Fruit fly (Drosophila melanogaster) whole organism, embryonic: Measurements from ENCODE around the gene dpr10.

Source experiments
- ATbp ChIP-seq: fragments of 200-800 bp; sonication (Bioruptor generic); optimal IDR thresholded peaks from 2 replicates; lab custom pipeline; 2017; ENCODE audit warnings: missing biosample characterization, mild to moderate bottlenecking, missing genetic modification characterization, missing genetic modification reagents
- Asciz ChIP-seq: fragments of 200-800 bp; sonication (Bioruptor generic); optimal IDR thresholded peaks from 2 replicates; lab custom pipeline; 2017; ENCODE audit warnings: missing biosample characterization, mild to moderate bottlenecking, missing genetic modification characterization, missing genetic modification reagents
- B-H2 ChIP-seq: fragments of 200-800 bp; sonication (Bioruptor generic); optimal IDR thresholded peaks from 2 replicates; lab custom pipeline; 2018; ENCODE audit warnings: missing biosample characterization, mild to moderate bottlenecking, missing genetic modification characterization
- Bdp1 ChIP-seq: fragments of 200-800 bp; sonication (Bioruptor generic); optimal IDR thresholded peaks from 3 replicates; lab custom pipeline; 2016; ENCODE audit warnings: missing biosample characterization, missing genetic modification characterization
- CG10267 ChIP-seq: fragments of 200-800 bp; sonication (Bioruptor generic); optimal IDR thresholded peaks from 2 replicates; lab custom pipeline; 2018; ENCODE audit warnings: missing biosample characterization, mild to moderate bottlenecking, missing genetic modification characterization, moderate library complexity
- CG10959 ChIP-seq: fragments of 200-800 bp; sonication (Bioruptor generic); IDR thresholded peaks from 2 replicates; pipeline ENCODE4 v1.3.6; 2022; ENCODE audit warnings: missing biosample characterization, missing genetic modification characterization
- CG11560 ChIP-seq: fragments of 200-800 bp; sonication (Bioruptor generic); IDR thresholded peaks from 3 replicates; pipeline ENCODE4 v1.3.6; 2022; ENCODE audit warnings: missing biosample characterization, missing genetic modification characterization
- CG12104 ChIP-seq: fragments of 200-800 bp; sonication (Bioruptor generic); optimal IDR thresholded peaks from 3 replicates; lab custom pipeline; 2016; ENCODE audit warnings: missing biosample characterization, missing genetic modification characterization
- CG14860 ChIP-seq: fragments of 200-800 bp; sonication (Bioruptor generic); IDR thresholded peaks from 3 replicates; pipeline ENCODE4 v1.3.6; 2022; ENCODE audit warnings: missing biosample characterization, missing genetic modification characterization; ENCODE audit not compliant: partially characterized antibody
- CG15479 ChIP-seq: fragments of 200-800 bp; sonication (Bioruptor generic); optimal IDR thresholded peaks from 3 replicates; lab custom pipeline; 2019; ENCODE audit warnings: missing biosample characterization, mild to moderate bottlenecking, missing genetic modification characterization, moderate library complexity
- CG15514 ChIP-seq: fragments of 200-800 bp; sonication (Bioruptor generic); optimal IDR thresholded peaks from 3 replicates; lab custom pipeline; 2017; ENCODE audit warnings: missing biosample characterization, missing genetic modification characterization, mild to moderate bottlenecking, moderate library complexity, missing genetic modification reagents
- CG15696 ChIP-seq: fragments of 200-800 bp; sonication (Bioruptor generic); optimal IDR thresholded peaks from 2 replicates; lab custom pipeline; 2019; ENCODE audit warnings: missing biosample characterization, mild to moderate bottlenecking, missing genetic modification characterization, moderate library complexity
- CG17568 ChIP-seq: fragments of 200-800 bp; sonication (Bioruptor generic); optimal IDR thresholded peaks from 2 replicates; lab custom pipeline; 2018; ENCODE audit warnings: missing biosample characterization, mild to moderate bottlenecking, missing genetic modification characterization, moderate library complexity
- CG18262 ChIP-seq: fragments of 200-800 bp; optimal IDR thresholded peaks from 3 replicates; lab custom pipeline; 2019; ENCODE audit warnings: missing biosample characterization, mild to moderate bottlenecking, missing genetic modification characterization, moderate library complexity
- CG18619 ChIP-seq: fragments of 200-800 bp; sonication (Bioruptor generic); optimal IDR thresholded peaks from 3 replicates; lab custom pipeline; 2017; ENCODE audit warnings: missing biosample characterization, mild to moderate bottlenecking, missing genetic modification characterization
- CG42726 ChIP-seq: fragments of 200-800 bp; sonication (Bioruptor generic); IDR thresholded peaks from 2 replicates; pipeline ENCODE4 v1.3.6; 2022; ENCODE audit warnings: missing biosample characterization, missing genetic modification characterization; ENCODE audit not compliant: partially characterized antibody
- CG7271 ChIP-seq: fragments of 200-800 bp; sonication (Bioruptor generic); optimal IDR thresholded peaks from 2 replicates; lab custom pipeline; 2018; ENCODE audit warnings: missing biosample characterization, mild to moderate bottlenecking, missing genetic modification characterization, moderate library complexity
- CG7928 ChIP-seq: fragments of 200-800 bp; sonication (Bioruptor generic); optimal IDR thresholded peaks from 2 replicates; lab custom pipeline; 2017; ENCODE audit warnings: missing biosample characterization, mild to moderate bottlenecking, missing genetic modification characterization
- CG8944 ChIP-seq: fragments of 200-800 bp; sonication (Bioruptor generic); optimal IDR thresholded peaks from 3 replicates; lab custom pipeline; 2016; ENCODE audit warnings: missing biosample characterization, missing genetic modification characterization
- CG9727 ChIP-seq: fragments of 200-800 bp; sonication (Bioruptor generic); optimal IDR thresholded peaks from 3 replicates; lab custom pipeline; 2017; ENCODE audit warnings: missing biosample characterization, mild to moderate bottlenecking, missing genetic modification characterization
- CG9797 ChIP-seq: fragments of 200-800 bp; sonication (Bioruptor generic); optimal IDR thresholded peaks from 3 replicates; lab custom pipeline; 2018; ENCODE audit warnings: missing biosample characterization, mild to moderate bottlenecking, missing genetic modification characterization
- CG9932 ChIP-seq: fragments of 200-800 bp; sonication (Bioruptor generic); IDR thresholded peaks from 2 replicates; pipeline ENCODE4 v1.3.6; 2022; ENCODE audit warnings: missing biosample characterization, missing genetic modification characterization
- CHES-1-like ChIP-seq: fragments of 200-800 bp; sonication (Bioruptor generic); optimal IDR thresholded peaks from 2 replicates; lab custom pipeline; 2016; ENCODE audit warnings: missing biosample characterization, missing genetic modification characterization
- Camta ChIP-seq: fragments of 200-800 bp; sonication (Bioruptor generic); optimal IDR thresholded peaks from 2 replicates; lab custom pipeline; 2016; ENCODE audit warnings: missing biosample characterization, missing genetic modification characterization
- Chrac-16 ChIP-seq: fragments of 200-800 bp; sonication (Bioruptor generic); optimal IDR thresholded peaks from 3 replicates; lab custom pipeline; 2016; ENCODE audit warnings: missing biosample characterization, missing genetic modification characterization
- Dip3 ChIP-seq: fragments of 200-800 bp; sonication (Bioruptor generic); optimal IDR thresholded peaks from 3 replicates; lab custom pipeline; 2016; ENCODE audit warnings: missing biosample characterization, missing genetic modification characterization
- E2f1 ChIP-seq: fragments of 200-800 bp; sonication (Bioruptor generic); IDR thresholded peaks from 2 replicates; pipeline ENCODE4 v1.3.6; 2022; ENCODE audit warnings: missing biosample characterization, missing genetic modification characterization
- HHEX ChIP-seq: fragments of 200-800 bp; sonication (Bioruptor generic); optimal IDR thresholded peaks from 3 replicates; lab custom pipeline; 2017; ENCODE audit warnings: missing biosample characterization, mild to moderate bottlenecking, missing genetic modification characterization, missing genetic modification reagents
- MESR4 ChIP-seq: fragments of 200-800 bp; sonication (Bioruptor generic); optimal IDR thresholded peaks from 2 replicates; lab custom pipeline; 2018; ENCODE audit warnings: missing biosample characterization, mild to moderate bottlenecking, missing genetic modification characterization, moderate library complexity
- NfI ChIP-seq: fragments of 200-800 bp; sonication (Bioruptor generic); optimal IDR thresholded peaks from 3 replicates; lab custom pipeline; 2018; ENCODE audit warnings: missing biosample characterization, mild to moderate bottlenecking, missing genetic modification characterization, moderate library complexity
- Spps ChIP-seq: fragments of 200-800 bp; sonication (Bioruptor generic); optimal IDR thresholded peaks from 2 replicates; lab custom pipeline; 2018; ENCODE audit warnings: missing biosample characterization, mild to moderate bottlenecking, missing genetic modification characterization
- Usf ChIP-seq: fragments of 200-800 bp; sonication (Bioruptor generic); optimal IDR thresholded peaks from 2 replicates; lab custom pipeline; 2017; ENCODE audit warnings: missing genotype, missing biosample characterization, missing genetic modification characterization
- amos ChIP-seq: fragments of 200-800 bp; sonication (Bioruptor generic); IDR thresholded peaks from 2 replicates; pipeline ENCODE4 v1.3.6; 2022; ENCODE audit warnings: missing biosample characterization, missing genetic modification characterization; ENCODE audit not compliant: partially characterized antibody
- bbx ChIP-seq: fragments of 200-800 bp; sonication (Bioruptor generic); IDR thresholded peaks from 2 replicates; pipeline ENCODE4 v1.3.6; 2022; ENCODE audit warnings: missing biosample characterization, missing genetic modification characterization; ENCODE audit not compliant: partially characterized antibody
- br ChIP-seq: fragments of >200 bp; optimal IDR thresholded peaks from 2 replicates; lab custom pipeline; 2017
- cg ChIP-seq: fragments of 200-800 bp; sonication (Bioruptor generic); optimal IDR thresholded peaks from 3 replicates; lab custom pipeline; 2019; ENCODE audit warnings: missing biosample characterization, mild to moderate bottlenecking, missing genetic modification characterization, moderate library complexity
- dati ChIP-seq: fragments of 200-800 bp; sonication (Bioruptor generic); IDR thresholded peaks from 2 replicates; pipeline ENCODE4 v1.3.6; 2022; ENCODE audit warnings: missing biosample characterization, missing genetic modification characterization
- eyg ChIP-seq: fragments of 200-800 bp; sonication (Bioruptor generic); optimal IDR thresholded peaks from 3 replicates; lab custom pipeline; 2016; ENCODE audit warnings: missing biosample characterization, missing genetic modification characterization
- grn ChIP-seq: fragments of 200-800 bp; sonication (Bioruptor generic); optimal IDR thresholded peaks from 3 replicates; lab custom pipeline; 2017; ENCODE audit warnings: missing biosample characterization, missing genetic modification characterization
- hkb ChIP-seq, 2 experiments: fragments of 200-800 bp in 1 of 2; fragments of >200 bp in 1 of 2; sonication (Bioruptor generic) in 1 of 2; IDR thresholded peaks in 1 of 2; optimal IDR thresholded peaks in 1 of 2; 2 replicates each; pipeline versions ENCODE4 v1.3.6 to Lab custom; 2017 to 2022; ENCODE audit warnings: missing biosample characterization in 1 of 2, missing genetic modification characterization in 1 of 2
- ind ChIP-seq: fragments of 200-800 bp; sonication (Bioruptor generic); optimal IDR thresholded peaks from 3 replicates; lab custom pipeline; 2016; ENCODE audit warnings: missing biosample characterization, missing genetic modification characterization
- kni ChIP-seq: fragments of 200-800 bp; sonication (Bioruptor generic); optimal IDR thresholded peaks from 3 replicates; lab custom pipeline; 2017; ENCODE audit warnings: mild to moderate bottlenecking, missing biosample characterization, missing genetic modification reagents, missing genetic modification characterization
- nmo ChIP-seq: fragments of 200-800 bp; sonication (Bioruptor generic); optimal IDR thresholded peaks from 2 replicates; lab custom pipeline; 2018; ENCODE audit warnings: missing biosample characterization, mild to moderate bottlenecking, missing genetic modification characterization, moderate library complexity
- run ChIP-seq: fragments of 200-800 bp; sonication (Bioruptor generic); optimal IDR thresholded peaks from 3 replicates; lab custom pipeline; 2018; ENCODE audit warnings: missing biosample characterization, mild to moderate bottlenecking, missing genetic modification characterization
- so ChIP-seq: fragments of 200-800 bp; sonication (Bioruptor generic); IDR thresholded peaks from 3 replicates; pipeline ENCODE4 v1.3.6; 2022; ENCODE audit warnings: missing biosample characterization, missing genetic modification characterization
- sr ChIP-seq: fragments of 200-800 bp; sonication (Bioruptor generic); IDR thresholded peaks from 3 replicates; pipeline ENCODE4 v1.3.6; 2022; ENCODE audit warnings: missing biosample characterization, missing genetic modification characterization
- usp ChIP-seq: fragments of >200 bp; optimal IDR thresholded peaks from 2 replicates; lab custom pipeline; 2017; ENCODE audit warnings: missing biosample characterization, missing genetic modification characterization

The dpr10 gene

dm6 chr3L:10223397-10223796 lies 37.5 kb upstream of the dpr10 start:
- no peak for TF ChIP-seq hkb (optimal IDR thresholded peaks at IDR 0.05; lab: Kevin White, UChicago)
- TF ChIP-seq hkb (GFP tag; IDR thresholded peaks at IDR 0.05; lab: Robert Waterston, UW) = no peak
- TF ChIP-seq grn = peak; percentile 17
- peak; percentile 6 for TF ChIP-seq ATbp (GFP tag; lab: Kevin White, UChicago)
- TF ChIP-seq bbx = no peak
- peak; percentile 8 for TF ChIP-seq Asciz (GFP tag; lab: Kevin White, UChicago)
- TF ChIP-seq dati = no peak
- no peak for TF ChIP-seq CG9727 (GFP tag; lab: Kevin White, UChicago)
- TF ChIP-seq, all 482 proteins: peak for 3

dm6 chr3L:10220064-10220463 lies 34.2 kb upstream of the dpr10 start, which contains the start of gene CG32055:
Gene CG32055, minus strand, starts transcription at chr3L:10220164.
- TF ChIP-seq CG15479 (no peak), CG10267 (tag; lab: Kevin White, UChicago) (no peak), CG9797 (GFP tag; lab: Kevin White, UChicago) (no peak), CG14860 (GFP tag; lab: Robert Waterston, UW) (no peak), CG8944 (GFP tag; lab: Kevin White, UChicago) (no peak), Bdp1 (GFP tag; lab: Kevin White, UChicago) (no peak), CG11560 (no peak), Dip3 (GFP tag; lab: Kevin White, UChicago) (no peak), Camta (GFP tag; lab: Kevin White, UChicago) (no peak), CG42726 (no peak), sr (no peak), CHES-1-like (GFP tag; lab: Kevin White, UChicago) (no peak), CG7271 (tag; lab: Kevin White, UChicago) (no peak), Chrac-16 (GFP tag; lab: Kevin White, UChicago) (no peak), NfI (GFP tag; lab: Kevin White, UChicago) (no peak), br (lab: Kevin White, UChicago) (no peak)

- TF ChIP-seq so (GFP tag; lab: Robert Waterston, UW) (no peak), run (tag; lab: Kevin White, UChicago) (no peak), nmo (GFP tag; lab: Kevin White, UChicago) (no peak), CG10959 (no peak), CG9932 (GFP tag; lab: Robert Waterston, UW) (no peak), usp (GFP tag; lab: Kevin White, UChicago) (no peak), kni (GFP tag; lab: Kevin White, UChicago) (no peak), CG12104 (no peak), ind (GFP tag; lab: Kevin White, UChicago) (no peak), B-H2 (no peak), CG15696 (tag; lab: Kevin White, UChicago) (no peak), Usf (GFP tag; lab: Kevin White, UChicago) (no peak)
These were observed 29.5 kb upstream of the dpr10 start, which contains the start of gene CG8065 for dm6 chr3L:10215365-10215764. Gene CG8065, plus strand, starts transcription at chr3L:10215665.

dm6 chr3L:10206226-10206968 lies 20.5 kb upstream of the dpr10 start:
- TF ChIP-seq CG18262 (peak; percentile 82), CG15514 (GFP tag; lab: Kevin White, UChicago) (peak; percentile 19), MESR4 (GFP tag; lab: Kevin White, UChicago) (no peak), E2f1 (GFP tag; lab: Robert Waterston, UW) (0 out of 2 replicates have a peak, but pooled peaks have one; percentile 18), amos (no peak), CG17568 (GFP tag; lab: Kevin White, UChicago) (no peak), HHEX (peak; percentile 53), Spps (tag; lab: Kevin White, UChicago) (no peak), CG7928 (GFP tag; lab: Kevin White, UChicago) (no peak), cg (GFP tag; lab: Kevin White, UChicago) (peak; percentile 24), eyg (GFP tag; lab: Kevin White, UChicago) (no peak), CG18619 (no peak)
